Worm (Caenorhabditis elegans): ENCODE measurements around the gene srx-42.

ce11 chrV:13961927-13962419 is 41.1 kb downstream of the srx-42 start, which contains the start of the genes algn-13 and R10D12.13:
- TF ChIP-seq med-1 (GFP tag; optimal IDR thresholded peaks at IDR 0.05; ENCODE audit: insufficient read depth) (peak; percentile 95), flt-1 (GFP tag; IDR thresholded peaks at IDR 0.05) (peak; percentile 88), ztf-23 (GFP tag; IDR thresholded peaks at IDR 0.05) (peak; percentile 89), klf-2 (GFP tag; conservative IDR thresholded peaks at IDR 0.05) (peak; percentile 82; the same call in 1 of the 2 replicates), cog-1 (tag; optimal IDR thresholded peaks at IDR 0.05) (peak; percentile 71), tab-1 (GFP tag; IDR thresholded peaks at IDR 0.05) (peak; percentile 89), T22C8.4 (GFP tag; IDR thresholded peaks at IDR 0.05) (peak; percentile 68)

All from whole organism, midembryonic.